Worm (Caenorhabditis elegans) whole organism, L3 larva: ENCODE results near the gene srtx-1.

Source experiments
- R02D3.7 ChIP-seq: fragments of 150-350 bp; optimal IDR thresholded peaks from 2 replicates; lab custom pipeline; 2014; ENCODE audit warnings: missing biosample characterization, missing genetic modification characterization
- aly-2 ChIP-seq: fragments of 150-350 bp; optimal IDR thresholded peaks from 2 replicates; lab custom pipeline; 2014; ENCODE audit warnings: missing biosample characterization, missing genetic modification characterization
- ama-1 ChIP-seq: fragments of 150-350 bp; optimal IDR thresholded peaks from 2 replicates; lab custom pipeline; 2018
- ceh-16 ChIP-seq: sonication (generic microtip); optimal IDR thresholded peaks from 2 replicates; lab custom pipeline; 2017; ENCODE audit warnings: missing biosample characterization, missing genetic modification characterization
- ceh-28 ChIP-seq: fragments of 150-350 bp; optimal IDR thresholded peaks from 2 replicates; lab custom pipeline; 2014; ENCODE audit warnings: missing biosample characterization, missing genetic modification reagents, missing genetic modification characterization
- ceh-82 ChIP-seq: fragments of 150-350 bp; optimal IDR thresholded peaks from 2 replicates; lab custom pipeline; 2014; ENCODE audit warnings: missing biosample characterization, missing genetic modification characterization
- ceh-9 ChIP-seq: sonication (generic microtip); optimal IDR thresholded peaks from 2 replicates; lab custom pipeline; 2018; ENCODE audit warnings: missing biosample characterization, missing genetic modification characterization
- egl-5 ChIP-seq: fragments of 150-350 bp; optimal IDR thresholded peaks from 2 replicates; lab custom pipeline; 2017; ENCODE audit warnings: missing biosample characterization, missing genetic modification reagents, missing genetic modification characterization, inconsistent platforms
- elt-2 ChIP-seq: sonication (generic microtip); optimal IDR thresholded peaks from 2 replicates; lab custom pipeline; 2016; ENCODE audit warnings: missing genetic modification reagents, mild to moderate bottlenecking, missing genetic modification characterization, missing compliant biosample characterization
- elt-3 ChIP-seq, 3 experiments: fragments of 150-350 bp in 1 of 3; sonication (generic microtip) in 2 of 3; optimal IDR thresholded peaks; 2 replicates in 2 of 3; 4 replicates in 1 of 3; lab custom pipeline; 2014 to 2017; ENCODE audit warnings: missing biosample characterization in 3 of 3, missing genetic modification characterization in 3 of 3
- eor-1 ChIP-seq, 2 experiments: fragments of 150-350 bp; optimal IDR thresholded peaks; 2 replicates each; lab custom pipeline; 2014 to 2018; ENCODE audit warnings: missing biosample characterization in 2 of 2, missing genetic modification characterization in 2 of 2
- fos-1 ChIP-seq: fragments of 150-350 bp; optimal IDR thresholded peaks from 2 replicates; lab custom pipeline; 2014; ENCODE audit warnings: missing biosample characterization, missing genetic modification characterization
- hmg-11 ChIP-seq: sonication (generic microtip); optimal IDR thresholded peaks from 2 replicates; lab custom pipeline; 2016; ENCODE audit warnings: missing genetic modification characterization, missing compliant biosample characterization
- jun-1 ChIP-seq: fragments of 150-350 bp; optimal IDR thresholded peaks from 2 replicates; lab custom pipeline; 2014; ENCODE audit warnings: missing biosample characterization, missing genetic modification reagents, missing genetic modification characterization
- mdl-1 ChIP-seq: fragments of 150-350 bp; optimal IDR thresholded peaks from 2 replicates; lab custom pipeline; 2014; ENCODE audit warnings: missing biosample characterization, missing genetic modification characterization
- mml-1 ChIP-seq: fragments of 150-350 bp; sonication (generic microtip); optimal IDR thresholded peaks from 3 replicates; lab custom pipeline; 2014; ENCODE audit warnings: missing biosample characterization, missing genetic modification characterization
- nhr-11 ChIP-seq: fragments of 150-350 bp; optimal IDR thresholded peaks from 2 replicates; lab custom pipeline; 2014; ENCODE audit warnings: missing biosample characterization, missing genetic modification characterization
- nhr-23 ChIP-seq: fragments of 150-350 bp; optimal IDR thresholded peaks from 2 replicates; lab custom pipeline; 2014; ENCODE audit warnings: missing biosample characterization, missing genetic modification reagents, missing genetic modification characterization
- nhr-28 ChIP-seq: fragments of 150-350 bp; optimal IDR thresholded peaks from 2 replicates; lab custom pipeline; 2014; ENCODE audit warnings: missing biosample characterization, missing genetic modification characterization
- nhr-43 ChIP-seq: sonication (generic microtip); optimal IDR thresholded peaks from 2 replicates; lab custom pipeline; 2016; ENCODE audit warnings: mild to moderate bottlenecking, missing genetic modification characterization, missing compliant biosample characterization; ENCODE audit not compliant: poor library complexity, severe bottlenecking
- nhr-67 ChIP-seq: fragments of 150-350 bp; optimal IDR thresholded peaks from 2 replicates; lab custom pipeline; 2014; ENCODE audit warnings: missing biosample characterization, missing genetic modification characterization
- nhr-76 ChIP-seq: fragments of 150-350 bp; sonication (generic microtip); optimal IDR thresholded peaks from 5 replicates; lab custom pipeline; 2014; ENCODE audit warnings: missing biosample characterization, missing genetic modification characterization
- nhr-77 ChIP-seq: fragments of 150-350 bp; optimal IDR thresholded peaks from 2 replicates; lab custom pipeline; 2014; ENCODE audit warnings: missing biosample characterization, missing genetic modification characterization
- pha-4 ChIP-seq: fragments of 150-350 bp; optimal IDR thresholded peaks from 2 replicates; lab custom pipeline; 2014; ENCODE audit warnings: missing biosample characterization, missing genetic modification reagents, missing genetic modification characterization
- pqm-1 ChIP-seq: fragments of 150-350 bp; optimal IDR thresholded peaks from 2 replicates; lab custom pipeline; 2017; ENCODE audit warnings: missing biosample characterization, missing genetic modification characterization, inconsistent platforms
- sea-2 ChIP-seq: fragments of 150-350 bp; sonication (generic microtip); optimal IDR thresholded peaks from 4 replicates; lab custom pipeline; 2014; ENCODE audit warnings: missing biosample characterization, missing genetic modification reagents, missing genetic modification characterization
- skn-1 ChIP-seq: fragments of 150-350 bp; optimal IDR thresholded peaks from 2 replicates; lab custom pipeline; 2014; ENCODE audit warnings: missing biosample characterization, missing genetic modification characterization
- tbx-2 ChIP-seq: sonication (generic microtip); optimal IDR thresholded peaks from 2 replicates; lab custom pipeline; 2016; ENCODE audit warnings: mild to moderate bottlenecking, missing genetic modification characterization, missing compliant biosample characterization
- unc-39 ChIP-seq: sonication (generic microtip); optimal IDR thresholded peaks from 4 replicates; lab custom pipeline; 2017; ENCODE audit warnings: missing biosample characterization, missing genetic modification characterization
- unc-62 ChIP-seq: fragments of 150-350 bp; sonication (generic microtip); optimal IDR thresholded peaks from 4 replicates; lab custom pipeline; 2014; ENCODE audit warnings: missing biosample characterization, missing genetic modification reagents, missing genetic modification characterization
- zag-1 ChIP-seq: fragments of 150-350 bp; optimal IDR thresholded peaks from 2 replicates; lab custom pipeline; 2014; ENCODE audit warnings: missing biosample characterization, missing genetic modification characterization

Gene srtx-1

DNA sequence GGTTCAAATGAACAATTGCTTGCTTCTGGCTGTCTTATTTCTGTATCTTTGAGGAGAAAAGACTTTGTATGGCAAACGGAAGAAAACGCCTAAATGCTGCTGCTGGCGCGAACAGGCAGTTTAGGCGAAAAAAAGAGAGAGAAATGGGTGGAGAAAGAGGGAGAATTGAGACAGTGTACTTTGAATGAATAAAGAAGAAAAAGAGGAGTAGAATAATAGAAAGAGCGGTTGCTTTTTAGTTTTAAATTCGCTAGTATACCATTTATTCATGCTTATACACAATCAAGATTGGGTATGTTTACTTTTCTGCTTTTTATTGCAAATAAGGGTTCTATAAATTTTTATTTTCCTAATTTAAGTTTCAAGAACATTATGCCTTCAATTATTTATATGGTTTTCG, 18.4 kb downstream of the srtx-1 start:
- no peak for TF ChIP-seq pha-4
- TF ChIP-seq jun-1 (tag; lab: Kevin White, UChicago): no peak
- no peak for TF ChIP-seq nhr-77 (tag; lab: Kevin White, UChicago)
- no peak for TF ChIP-seq nhr-76
- TF ChIP-seq tbx-2 (tag; lab: Kevin White, UChicago): no peak
- no peak for TF ChIP-seq mml-1 (tag; lab: Kevin White, UChicago)
- no peak for TF ChIP-seq skn-1 (tag; lab: Kevin White, UChicago)
- TF ChIP-seq elt-3 (tag; optimal IDR thresholded peaks at IDR 0.05; lab: Kevin White, UChicago): no peak
- TF ChIP-seq nhr-43: no peak
- TF ChIP-seq ceh-28: no peak
- no peak for TF ChIP-seq ceh-9 (tag; lab: Kevin White, UChicago)
- TF ChIP-seq, all 47 proteins: peak for 0

ce11 chrIV:7440238-7440637, 19.2 kb downstream of the srtx-1 start:
- TF ChIP-seq elt-2 (tag; lab: Kevin White, UChicago) (peak; percentile 20), nhr-43 (peak; percentile 8), nhr-11 (tag; lab: Kevin White, UChicago) (no peak), egl-5 (tag; lab: Kevin White, UChicago) (no peak)

- no peak for TF ChIP-seq ceh-16 (tag; lab: Kevin White, UChicago)
- TF ChIP-seq ceh-28: no peak
- no peak for TF ChIP-seq hmg-11 (tag; lab: Kevin White, UChicago)
- no peak for TF ChIP-seq nhr-67 (tag; lab: Kevin White, UChicago)
- TF ChIP-seq, all 47 proteins: peak for 0
These were observed 24.2 kb downstream of the srtx-1 start, which contains the start of gene valv-1 for ce11 chrIV:7445236-7445635. valv-1 (minus strand) TSS chrIV:7445336.

ce11 chrIV:7445995-7446394, 25.0 kb downstream of the srtx-1 start, which contains the start of gene B0496.1:
B0496.1 (plus strand) TSS chrIV:7446295.
- TF ChIP-seq aly-2 (tag; lab: Kevin White, UChicago) (no peak), zag-1 (tag; lab: Kevin White, UChicago) (no peak), nhr-23 (tag; lab: Kevin White, UChicago) (no peak), pqm-1 (no peak), nhr-67 (tag; lab: Kevin White, UChicago) (no peak), ama-1 (lab: Kevin White, UChicago) (no peak), eor-1 (tag; optimal IDR thresholded peaks at IDR 0.05; lab: Kevin White, UChicago) (no peak)

- TF ChIP-seq ceh-9 (tag; lab: Kevin White, UChicago) (no peak), fos-1 (tag; lab: Kevin White, UChicago) (no peak), aly-2 (tag; lab: Kevin White, UChicago) (no peak), unc-62 (GFP tag; lab: Kevin White, UChicago) (no peak), eor-1 (tag; optimal IDR thresholded peaks at IDR 0.05; lab: Kevin White, UChicago) (no peak), zag-1 (tag; lab: Kevin White, UChicago) (no peak)
These were observed 26.5 kb downstream of the srtx-1 start, which contains the start of gene B0496.2 for ce11 chrIV:7447556-7447955. B0496.2 (plus strand) TSS chrIV:7447856.

DNA sequence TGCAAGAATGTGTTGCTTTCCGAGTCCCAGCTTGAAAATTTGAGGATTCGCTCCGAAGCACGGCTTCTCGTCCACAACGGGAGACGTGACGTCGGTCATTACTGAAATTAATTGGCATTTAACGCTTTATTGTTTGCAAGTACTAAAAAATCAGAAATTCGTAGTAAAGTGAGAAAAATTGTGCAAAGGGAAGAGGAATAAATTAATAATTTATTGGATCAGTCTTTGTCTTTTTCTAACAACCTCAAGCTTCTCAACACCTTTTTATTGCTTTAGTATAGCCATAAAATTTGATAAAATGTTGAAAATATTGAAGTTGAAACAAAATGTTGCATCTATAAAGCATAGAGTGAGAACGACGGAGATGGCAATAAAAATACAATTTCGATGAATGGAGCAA, 30.3 kb downstream of the srtx-1 start, which contains the start of gene tes-1:
TSS of gene tes-1 (minus strand) at position 101 of the 400 bp plus-strand sequence.
- no peak for TF ChIP-seq ceh-9 (tag; lab: Kevin White, UChicago)
- TF ChIP-seq sea-2 (GFP tag; lab: Kevin White, UChicago): no peak
- no peak for TF ChIP-seq aly-2 (tag; lab: Kevin White, UChicago)
- TF ChIP-seq mml-1 (tag; lab: Kevin White, UChicago): no peak
- TF ChIP-seq R02D3.7 (tag; lab: Kevin White, UChicago): no peak
- TF ChIP-seq unc-39: no peak
- no peak for TF ChIP-seq nhr-28 (tag; lab: Kevin White, UChicago)
- TF ChIP-seq egl-5 (tag; lab: Kevin White, UChicago): no peak
- no peak for TF ChIP-seq ceh-82 (tag; lab: Kevin White, UChicago)
- TF ChIP-seq jun-1 (tag; lab: Kevin White, UChicago): no peak
- no peak for TF ChIP-seq mdl-1 (tag; lab: Kevin White, UChicago)
- no peak for TF ChIP-seq nhr-11 (tag; lab: Kevin White, UChicago)
- no peak for TF ChIP-seq zag-1 (tag; lab: Kevin White, UChicago)
